Fruit fly (Drosophila melanogaster): ENCODE data around the gene ATPsynG.

DNA sequence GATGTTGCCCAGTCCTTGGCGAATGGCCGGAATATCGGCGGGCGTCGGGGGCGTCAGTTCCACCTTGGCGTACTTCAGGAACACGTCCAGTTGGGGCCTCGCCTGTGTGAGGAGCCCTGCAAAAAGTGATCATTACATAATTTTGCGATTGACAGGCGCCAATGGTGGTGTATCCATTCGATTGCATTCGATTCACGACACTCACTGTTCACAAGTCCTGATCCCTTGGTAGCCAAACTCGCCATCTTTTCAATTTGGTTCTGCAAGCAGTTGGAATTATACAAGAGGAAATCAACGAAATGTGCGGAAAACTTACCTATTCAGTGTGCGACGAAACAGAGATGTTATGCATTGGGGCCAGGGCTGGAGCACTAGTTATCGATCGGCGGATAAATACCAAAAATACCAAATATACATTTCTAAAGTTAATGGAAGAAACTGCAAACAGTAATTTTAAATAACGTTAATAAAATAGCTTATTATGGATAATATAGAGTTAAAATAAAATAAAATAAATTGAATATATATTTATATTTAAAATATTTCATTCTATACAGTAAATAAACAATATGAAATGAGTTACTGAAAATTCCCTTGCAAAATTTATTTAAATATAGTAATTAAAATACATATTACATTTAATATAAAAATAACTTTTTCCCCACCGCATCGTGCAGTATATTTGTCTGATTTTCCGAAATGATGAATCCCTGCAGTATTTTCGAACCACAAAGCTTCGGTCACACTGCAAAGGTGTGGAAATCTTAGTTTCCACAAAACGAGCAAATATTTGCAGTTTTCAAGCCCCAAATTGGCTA is at the start of gene ATPsynG, which contains the start of gene SCAR:
- TF ChIP-seq EcR (GFP tag; optimal IDR thresholded peaks at IDR 0.05) (no peak), Ets98B (GFP tag; IDR thresholded peaks at IDR 0.05) (no peak), CG10348 (GFP tag; IDR thresholded peaks at IDR 0.05) (no peak), CG9948 (tag; optimal IDR thresholded peaks at IDR 0.05) (no peak), rn (GFP tag; IDR thresholded peaks at IDR 0.05) (no peak), CG8301 (tag; optimal IDR thresholded peaks at IDR 0.05) (no peak), CG32121 (GFP tag; IDR thresholded peaks at IDR 0.05) (no peak), Pif1B (GFP tag; optimal IDR thresholded peaks at IDR 0.05) (no peak), fd96Ca (GFP tag; IDR thresholded peaks at IDR 0.05) (no peak), CG12605 (GFP tag; IDR thresholded peaks at IDR 0.05) (no peak), CG13204 (GFP tag; optimal IDR thresholded peaks at IDR 0.05) (no peak), CG4496 (GFP tag; IDR thresholded peaks at IDR 0.05) (no peak), CG34367 (tag; optimal IDR thresholded peaks at IDR 0.05) (no peak)

Data from whole organism, pupa.